Worm (Caenorhabditis elegans) whole organism, L4 larva: ENCODE data around the gene faxc-2.

Experiments
- F49E8.2 ChIP-seq: sonication (generic microtip); optimal IDR thresholded peaks from 2 replicates; lab custom pipeline; 2016; ENCODE audit warnings: missing compliant biosample characterization, mild to moderate bottlenecking, missing genetic modification characterization, borderline replicate concordance
- ama-1 ChIP-seq: fragments of 150-350 bp; optimal IDR thresholded peaks from 2 replicates; lab custom pipeline; 2014; ENCODE audit warnings: inconsistent platforms, mixed read lengths
- fkh-10 ChIP-seq: fragments of 150-350 bp; optimal IDR thresholded peaks from 2 replicates; lab custom pipeline; 2014; ENCODE audit warnings: missing biosample characterization, missing genetic modification reagents, missing genetic modification characterization
- lin-13 ChIP-seq: fragments of 150-350 bp; optimal IDR thresholded peaks from 2 replicates; lab custom pipeline; 2014; ENCODE audit warnings: missing biosample characterization, missing genetic modification reagents, missing genetic modification characterization
- lsy-2 ChIP-seq, 2 experiments: fragments of 150-350 bp in 1 of 2; sonication (generic microtip) in 1 of 2; optimal IDR thresholded peaks; 2 replicates each; lab custom pipeline; 2014 to 2017; ENCODE audit warnings: missing biosample characterization in 2 of 2, missing genetic modification characterization in 2 of 2
- nhr-11 ChIP-seq: fragments of 150-350 bp; optimal IDR thresholded peaks from 2 replicates; lab custom pipeline; 2014; ENCODE audit warnings: missing biosample characterization, missing genetic modification characterization
- nhr-42 ChIP-seq: fragments of 200-800 bp; sonication (Bioruptor generic); IDR thresholded peaks from 2 replicates; pipeline ENCODE4 v1.3.6; 2022; ENCODE audit warnings: missing genetic modification characterization, missing compliant biosample characterization
- nhr-76 ChIP-seq: fragments of 150-350 bp; optimal IDR thresholded peaks from 2 replicates; lab custom pipeline; 2014; ENCODE audit warnings: missing biosample characterization, missing genetic modification characterization
- pha-4 ChIP-seq, 2 experiments: fragments of 150-350 bp in 1 of 2; fragments of 200-800 bp in 1 of 2; sonication (Bioruptor generic) in 1 of 2; IDR thresholded peaks in 1 of 2; optimal IDR thresholded peaks in 1 of 2; 2 replicates each; pipeline versions ENCODE4 v1.3.6 to Lab custom; 2014 to 2022; ENCODE audit warnings: missing genetic modification characterization in 2 of 2, missing genetic modification reagents in 2 of 2, missing biosample characterization in 1 of 2, missing compliant biosample characterization in 1 of 2
- php-3 ChIP-seq: fragments of 200-800 bp; sonication (Bioruptor generic); IDR thresholded peaks from 2 replicates; pipeline ENCODE4 v1.3.6; 2022; ENCODE audit warnings: missing genetic modification reagents, missing genetic modification characterization, missing compliant biosample characterization
- saeg-2 ChIP-seq: fragments of 200-800 bp; sonication (Bioruptor generic); IDR thresholded peaks from 2 replicates; pipeline ENCODE4 v1.3.6; 2022; ENCODE audit warnings: missing genetic modification reagents, missing genetic modification characterization, missing compliant biosample characterization
- zfp-3 ChIP-seq: fragments of 200-800 bp; sonication (Bioruptor generic); conservative IDR thresholded peaks from 2 replicates; pipeline ENCODE4 v1.3.6; 2022; ENCODE audit warnings: missing genetic modification reagents, missing genetic modification characterization, missing compliant biosample characterization

DNA sequence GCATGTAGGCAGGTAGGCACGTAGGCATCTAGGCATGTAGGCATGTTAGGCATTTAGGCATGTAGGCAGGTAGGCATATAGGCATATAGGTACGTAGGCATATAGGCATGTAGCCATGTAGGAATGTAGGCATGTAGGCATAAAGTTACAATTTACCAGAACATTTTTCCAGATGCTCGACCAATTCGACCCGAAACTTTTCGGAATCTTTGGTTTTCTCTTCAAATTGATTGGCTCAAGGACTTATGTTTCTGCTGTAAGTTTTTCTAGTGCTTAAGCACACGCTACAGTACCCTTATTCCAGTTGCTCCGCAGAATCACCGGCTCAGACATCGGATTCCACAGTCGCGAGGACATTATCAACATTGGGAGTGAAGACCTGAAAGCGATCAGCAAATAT lies 1.1 kb downstream of the faxc-2 start:
- TF ChIP-seq php-3 (GFP tag; lab: Robert Waterston, UW) (no peak), lsy-2 (tag; optimal IDR thresholded peaks at IDR 0.05; lab: Kevin White, UChicago) (no peak), F49E8.2 (no peak), ama-1 (lab: Kevin White, UChicago) (no peak), nhr-11 (tag; lab: Kevin White, UChicago) (no peak), nhr-42 (GFP tag; lab: Robert Waterston, UW) (no peak), zfp-3 (no peak), pha-4 (GFP tag; IDR thresholded peaks at IDR 0.05; lab: Robert Waterston, UW) (no peak), pha-4 (tag; optimal IDR thresholded peaks at IDR 0.05; lab: Kevin White, UChicago) (no peak), fkh-10 (no peak), saeg-2 (GFP tag; lab: Robert Waterston, UW) (no peak), lin-13 (no peak), nhr-76 (tag; lab: Kevin White, UChicago) (no peak)
